Fruit fly (Drosophila melanogaster): ENCODE data around the gene CG4168.

CG4168 gene

DNA sequence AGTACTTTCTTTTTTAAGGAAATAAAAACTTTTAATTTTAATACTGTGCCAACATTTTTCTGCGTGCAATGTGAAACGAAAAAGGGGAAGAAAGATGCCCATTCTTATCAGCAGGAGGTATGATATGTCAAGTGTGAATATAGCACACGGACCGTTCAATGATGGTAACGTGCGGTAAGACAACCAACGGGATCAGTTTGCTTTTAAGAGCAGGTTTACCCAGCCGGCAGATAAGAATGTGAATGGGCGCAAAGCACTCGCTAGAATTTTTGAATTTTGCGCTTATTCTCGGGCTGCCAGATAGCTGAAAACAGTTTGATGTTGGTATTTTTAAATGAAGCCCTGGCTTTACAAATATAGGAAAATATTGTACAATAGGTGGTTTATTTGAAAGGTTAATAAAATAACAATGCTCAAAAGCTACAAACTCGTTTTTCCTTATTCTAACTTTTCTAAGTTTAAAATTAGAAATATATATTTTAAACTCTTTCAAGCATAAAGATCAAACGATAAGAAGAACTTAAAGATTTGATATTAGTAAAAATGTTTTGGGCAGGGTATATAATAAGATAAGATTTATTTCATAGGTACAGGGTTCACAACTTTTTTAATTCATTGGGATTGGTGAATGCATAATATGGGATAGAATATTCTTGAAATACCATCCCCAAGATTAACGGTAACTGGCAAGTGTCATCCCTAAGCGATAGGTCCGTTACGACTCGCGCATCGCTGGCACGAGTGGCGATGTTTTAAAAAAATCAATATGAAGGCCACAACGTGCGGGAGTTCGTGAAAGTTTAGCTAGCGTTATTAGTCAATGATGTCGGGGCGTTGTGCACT is 48.1 kb upstream of the CG4168 start, which contains the start of gene dao (continued):
- TF ChIP-seq CG7745 (tag; optimal IDR thresholded peaks at IDR 0.05) (no peak), shn (GFP tag; optimal IDR thresholded peaks at IDR 0.05) (peak; percentile 36), CG1602 (GFP tag; optimal IDR thresholded peaks at IDR 0.05) (peak; percentile 68), CG13624 (GFP tag; optimal IDR thresholded peaks at IDR 0.05) (peak; percentile 37), CG18262 (tag; optimal IDR thresholded peaks at IDR 0.05) (peak; percentile 46), CG10959 (GFP tag; IDR thresholded peaks at IDR 0.05) (0 out of 2 replicates have a peak, but pooled peaks have one; percentile 5), Rx (GFP tag; IDR thresholded peaks at IDR 0.05) (0 out of 2 replicates have a peak, but pooled peaks have one; percentile 29), CG6813 (GFP tag; optimal IDR thresholded peaks at IDR 0.05) (no peak), grau (tag; optimal IDR thresholded peaks at IDR 0.05) (peak; percentile 58), fu2 (GFP tag; optimal IDR thresholded peaks at IDR 0.05) (peak; percentile 18), Hsf (GFP tag; optimal IDR thresholded peaks at IDR 0.05) (peak; percentile 49), gfzf (GFP tag; optimal IDR thresholded peaks at IDR 0.05) (peak; percentile 20), CG7556 (GFP tag; optimal IDR thresholded peaks at IDR 0.05) (peak; percentile 31), CG6683 (GFP tag; optimal IDR thresholded peaks at IDR 0.05) (no peak), Fer1 (GFP tag; optimal IDR thresholded peaks at IDR 0.05) (no peak), CG4707 (GFP tag; optimal IDR thresholded peaks at IDR 0.05) (no peak), pan (optimal IDR thresholded peaks at IDR 0.05) (no peak), pan (GFP tag; optimal IDR thresholded peaks at IDR 0.05 in 1 of 2, IDR thresholded peaks at IDR 0.05 in 1 of 2) (peak in 1 of 2 experiments; percentile 71), CG7357 (GFP tag; IDR thresholded peaks at IDR 0.05) (no peak), bsh (GFP tag; optimal IDR thresholded peaks at IDR 0.05) (peak in 1 of 2 experiments; percentile 43), Dbx (GFP tag; IDR thresholded peaks at IDR 0.05) (peak; percentile 70; the same call in 1 of the 3 replicates), HLH4C (GFP tag; IDR thresholded peaks at IDR 0.05; ENCODE audit: partially characterized antibody) (peak; percentile 76), CG6272 (GFP tag; IDR thresholded peaks at IDR 0.05) (peak; percentile 63), Dip2 (GFP tag; IDR thresholded peaks at IDR 0.05) (no peak), CG12391 (tag; optimal IDR thresholded peaks at IDR 0.05) (peak; percentile 73), Side (GFP tag; optimal IDR thresholded peaks at IDR 0.05) (no peak), onecut (GFP tag; IDR thresholded peaks at IDR 0.05) (peak; percentile 99), klu (GFP tag; IDR thresholded peaks at IDR 0.05) (0 out of 2 replicates have a peak, but pooled peaks have one; percentile 40), CG9932 (GFP tag; IDR thresholded peaks at IDR 0.05) (peak; percentile 69), ap (GFP tag; IDR thresholded peaks at IDR 0.05) (no peak), row (GFP tag; IDR thresholded peaks at IDR 0.05) (peak; percentile 80), CG9727 (GFP tag; optimal IDR thresholded peaks at IDR 0.05) (peak; percentile 63), Meics (GFP tag; optimal IDR thresholded peaks at IDR 0.05) (peak; percentile 34), CG34422 (GFP tag; IDR thresholded peaks at IDR 0.05) (peak; percentile 62; the same call in 2 of the 3 replicates), gsb (GFP tag; IDR thresholded peaks at IDR 0.05) (0 out of 2 replicates have a peak, but pooled peaks have one; percentile 6), ewg (GFP tag; optimal IDR thresholded peaks at IDR 0.05) (peak; percentile 26), sens-2 (GFP tag; IDR thresholded peaks at IDR 0.05) (no peak), CG1603 (tag; optimal IDR thresholded peaks at IDR 0.05) (peak; percentile 23), CG1529 (GFP tag; optimal IDR thresholded peaks at IDR 0.05) (peak; percentile 4), Sox102F (GFP tag; optimal IDR thresholded peaks at IDR 0.05) (peak; percentile 54), sr (GFP tag; IDR thresholded peaks at IDR 0.05) (no peak), tx (GFP tag; optimal IDR thresholded peaks at IDR 0.05) (no peak), Oaz (GFP tag; IDR thresholded peaks at IDR 0.05) (0 out of 2 replicates have a peak, but pooled peaks have one; percentile 22), eyg (GFP tag; optimal IDR thresholded peaks at IDR 0.05) (no peak), CG6654 (GFP tag; optimal IDR thresholded peaks at IDR 0.05) (no peak), CG9215 (GFP tag; IDR thresholded peaks at IDR 0.05) (peak; percentile 38), lab (GFP tag; optimal IDR thresholded peaks at IDR 0.05) (peak; percentile 18), gt (GFP tag; IDR thresholded peaks at IDR 0.05) (no peak), CG1024 (GFP tag; IDR thresholded peaks at IDR 0.05) (no peak)

Measured in whole organism, embryonic.